Fruit fly (Drosophila melanogaster) whole organism, prepupa: ENCODE data around the gene RpL36A.

ENCODE experiments used
- Blimp-1 ChIP-seq: fragments of 200-800 bp; sonication (Bioruptor generic); optimal IDR thresholded peaks from 3 replicates; lab custom pipeline; 2017; ENCODE audit warnings: missing biosample characterization, missing genetic modification characterization, mild to moderate bottlenecking, moderate library complexity, missing genetic modification reagents
- CG10669 ChIP-seq: fragments of 200-800 bp; sonication (Bioruptor generic); optimal IDR thresholded peaks from 3 replicates; lab custom pipeline; 2018; ENCODE audit warnings: missing biosample characterization, mild to moderate bottlenecking, missing genetic modification characterization, moderate library complexity
- CG11294 ChIP-seq: fragments of 200-800 bp; sonication (Bioruptor generic); IDR thresholded peaks from 2 replicates; pipeline ENCODE4 v1.3.6; 2022; ENCODE audit warnings: missing biosample characterization, missing genetic modification characterization
- CG11762 ChIP-seq: fragments of 200-800 bp; sonication (Bioruptor generic); optimal IDR thresholded peaks from 3 replicates; lab custom pipeline; 2016; ENCODE audit warnings: missing biosample characterization, missing genetic modification characterization; ENCODE audit not compliant: insufficient read depth
- CG15336 ChIP-seq: fragments of 200-800 bp; sonication (Bioruptor generic); IDR thresholded peaks from 2 replicates; pipeline ENCODE4 v1.3.6; 2022; ENCODE audit warnings: missing biosample characterization, missing genetic modification characterization
- CG3032 ChIP-seq: fragments of 200-800 bp; optimal IDR thresholded peaks from 2 replicates; lab custom pipeline; 2019; ENCODE audit warnings: missing biosample characterization, mild to moderate bottlenecking, missing genetic modification characterization, moderate library complexity
- CG31627 ChIP-seq: fragments of 200-800 bp; sonication (Bioruptor generic); optimal IDR thresholded peaks from 3 replicates; lab custom pipeline; 2016; ENCODE audit warnings: missing biosample characterization, missing genetic modification characterization
- CG32006 ChIP-seq: fragments of 200-800 bp; sonication (Bioruptor generic); optimal IDR thresholded peaks from 3 replicates; lab custom pipeline; 2017; ENCODE audit warnings: missing biosample characterization, mild to moderate bottlenecking, missing genetic modification characterization
- CG34406 ChIP-seq: fragments of 200-800 bp; sonication (Bioruptor generic); optimal IDR thresholded peaks from 3 replicates; lab custom pipeline; 2016; ENCODE audit warnings: missing biosample characterization, missing genetic modification characterization
- CG3919 ChIP-seq: fragments of 200-800 bp; sonication (Bioruptor generic); optimal IDR thresholded peaks from 3 replicates; lab custom pipeline; 2016; ENCODE audit warnings: missing biosample characterization, missing genetic modification characterization
- CG4318 ChIP-seq: fragments of 200-800 bp; sonication (Bioruptor generic); optimal IDR thresholded peaks from 3 replicates; lab custom pipeline; 2017; ENCODE audit warnings: missing biosample characterization, mild to moderate bottlenecking, missing genetic modification characterization
- CG6163 ChIP-seq: fragments of 200-800 bp; sonication (Bioruptor generic); IDR thresholded peaks from 3 replicates; pipeline ENCODE4 v1.3.6; 2022; ENCODE audit warnings: missing biosample characterization, missing genetic modification characterization
- CG6276 ChIP-seq: fragments of 200-800 bp; sonication (Bioruptor generic); optimal IDR thresholded peaks from 2 replicates; lab custom pipeline; 2017; ENCODE audit warnings: missing biosample characterization, mild to moderate bottlenecking, missing genetic modification characterization
- CG6792 ChIP-seq: fragments of 200-800 bp; sonication (Bioruptor generic); optimal IDR thresholded peaks from 3 replicates; lab custom pipeline; 2016; ENCODE audit warnings: missing biosample characterization, missing genetic modification characterization
- CG6808 ChIP-seq: fragments of 200-800 bp; sonication (Bioruptor generic); optimal IDR thresholded peaks from 3 replicates; lab custom pipeline; 2017; ENCODE audit warnings: missing biosample characterization, missing genetic modification characterization, mild to moderate bottlenecking, moderate library complexity, missing genetic modification reagents
- CG6854 ChIP-seq: fragments of 200-800 bp; sonication (Bioruptor generic); optimal IDR thresholded peaks from 2 replicates; lab custom pipeline; 2017; ENCODE audit warnings: missing biosample characterization, mild to moderate bottlenecking, missing genetic modification characterization
- CG7368 ChIP-seq: fragments of 200-800 bp; sonication (Bioruptor generic); optimal IDR thresholded peaks from 3 replicates; lab custom pipeline; 2016; ENCODE audit warnings: missing biosample characterization, missing genetic modification characterization
- CG8119 ChIP-seq: fragments of 200-800 bp; sonication (Bioruptor generic); IDR thresholded peaks from 3 replicates; pipeline ENCODE4 v1.3.6; 2022; ENCODE audit warnings: missing biosample characterization, missing genetic modification characterization
- CG8319 ChIP-seq: fragments of 200-800 bp; sonication (Bioruptor generic); optimal IDR thresholded peaks from 3 replicates; lab custom pipeline; 2016; ENCODE audit warnings: missing biosample characterization, missing genetic modification characterization
- CG9139 ChIP-seq: fragments of 200-800 bp; sonication (Bioruptor generic); optimal IDR thresholded peaks from 3 replicates; lab custom pipeline; 2017; ENCODE audit warnings: missing biosample characterization, mild to moderate bottlenecking, missing genetic modification characterization
- Eip78C ChIP-seq: fragments of 200-800 bp; sonication (Bioruptor generic); peaks from one replicate; lab custom pipeline; 2016; ENCODE audit warnings: missing biosample characterization, missing genetic modification characterization
- Eip93F ChIP-seq: fragments of 200-800 bp; sonication (Bioruptor generic); optimal IDR thresholded peaks from 2 replicates; lab custom pipeline; 2016; ENCODE audit warnings: missing biosample characterization, mild to moderate bottlenecking, missing genetic modification characterization
- Ets21C ChIP-seq: fragments of 200-800 bp; sonication (Bioruptor generic); optimal IDR thresholded peaks from 3 replicates; lab custom pipeline; 2016; ENCODE audit warnings: missing biosample characterization, missing genetic modification characterization
- Ets96B ChIP-seq: fragments of 200-800 bp; optimal IDR thresholded peaks from 2 replicates; lab custom pipeline; 2019; ENCODE audit warnings: missing biosample characterization, mild to moderate bottlenecking, missing genetic modification characterization, moderate library complexity
- Hr38 ChIP-seq: sonication (Bioruptor generic); optimal IDR thresholded peaks from 2 replicates; lab custom pipeline; 2016; ENCODE audit warnings: missing biosample characterization, missing genetic modification characterization
- Hr39 ChIP-seq: fragments of 200-800 bp; sonication (Bioruptor generic); optimal IDR thresholded peaks from 2 replicates; lab custom pipeline; 2016; ENCODE audit warnings: missing biosample characterization, missing genetic modification characterization
- Hr4 ChIP-seq: fragments of 200-800 bp; sonication (Bioruptor generic); optimal IDR thresholded peaks from 3 replicates; lab custom pipeline; 2016; ENCODE audit warnings: missing biosample characterization, missing genetic modification characterization
- Lpt ChIP-seq: fragments of 200-800 bp; sonication (Bioruptor generic); optimal IDR thresholded peaks from 3 replicates; lab custom pipeline; 2016; ENCODE audit warnings: missing biosample characterization, missing genetic modification characterization
- OdsH ChIP-seq: fragments of 200-800 bp; sonication (Bioruptor generic); optimal IDR thresholded peaks from 3 replicates; lab custom pipeline; 2016; ENCODE audit warnings: missing biosample characterization, missing genetic modification characterization
- Sox102F ChIP-seq: fragments of 200-800 bp; sonication (Bioruptor generic); optimal IDR thresholded peaks from 2 replicates; lab custom pipeline; 2016; ENCODE audit warnings: missing biosample characterization, mild to moderate bottlenecking, missing genetic modification characterization
- Sox15 ChIP-seq: fragments of 200-800 bp; sonication (Bioruptor generic); optimal IDR thresholded peaks from 3 replicates; lab custom pipeline; 2016; ENCODE audit warnings: missing biosample characterization, missing genetic modification characterization
- achi ChIP-seq: fragments of 200-800 bp; sonication (Bioruptor generic); optimal IDR thresholded peaks from 3 replicates; lab custom pipeline; 2016; ENCODE audit warnings: missing biosample characterization, missing genetic modification characterization
- cyc ChIP-seq: fragments of 200-800 bp; sonication (Bioruptor generic); optimal IDR thresholded peaks from 3 replicates; lab custom pipeline; 2016; ENCODE audit warnings: missing biosample characterization, missing genetic modification characterization
- dac ChIP-seq: fragments of 200-800 bp; sonication (Bioruptor generic); optimal IDR thresholded peaks from 2 replicates; lab custom pipeline; 2017; ENCODE audit warnings: missing biosample characterization, mild to moderate bottlenecking, missing genetic modification characterization
- dsx ChIP-seq: fragments of 200-800 bp; optimal IDR thresholded peaks from 3 replicates; lab custom pipeline; 2019; ENCODE audit warnings: missing biosample characterization, mild to moderate bottlenecking, missing genetic modification characterization, moderate library complexity; ENCODE audit not compliant: poor library complexity, severe bottlenecking
- esn ChIP-seq: fragments of 200-800 bp; sonication (Bioruptor generic); optimal IDR thresholded peaks from 2 replicates; lab custom pipeline; 2016; ENCODE audit warnings: missing biosample characterization, mild to moderate bottlenecking, missing genetic modification characterization, moderate library complexity
- fd59A ChIP-seq: fragments of 200-800 bp; sonication (Bioruptor generic); optimal IDR thresholded peaks from 2 replicates; lab custom pipeline; 2017; ENCODE audit warnings: missing biosample characterization, mild to moderate bottlenecking, missing genetic modification characterization, missing genetic modification reagents
- fd85E ChIP-seq: fragments of 200-800 bp; sonication (Bioruptor generic); optimal IDR thresholded peaks from 3 replicates; lab custom pipeline; 2016; ENCODE audit warnings: missing biosample characterization, missing genetic modification characterization
- lz ChIP-seq: fragments of 200-800 bp; sonication (Bioruptor generic); optimal IDR thresholded peaks from 3 replicates; lab custom pipeline; 2016; ENCODE audit warnings: missing biosample characterization, missing genetic modification characterization
- net ChIP-seq: fragments of 200-800 bp; sonication (Bioruptor generic); optimal IDR thresholded peaks from 3 replicates; lab custom pipeline; 2016; ENCODE audit warnings: missing biosample characterization, missing genetic modification characterization
- salr ChIP-seq, 2 experiments: fragments of 200-800 bp; sonication (Bioruptor generic); optimal IDR thresholded peaks; 3 replicates each; lab custom pipeline; 2016 to 2018; ENCODE audit warnings: missing biosample characterization in 2 of 2, missing genetic modification characterization in 2 of 2, mild to moderate bottlenecking in 1 of 2
- svp ChIP-seq: fragments of 200-800 bp; sonication (Bioruptor generic); peaks from one replicate; lab custom pipeline; 2016; ENCODE audit warnings: missing biosample characterization, missing genetic modification characterization
- topi ChIP-seq: fragments of 200-800 bp; sonication (Bioruptor generic); optimal IDR thresholded peaks from 3 replicates; lab custom pipeline; 2016; ENCODE audit warnings: missing biosample characterization, missing genetic modification characterization

The RpL36A gene

dm6 chr2L:8006038-8006437 lies 36.7 kb downstream of the RpL36A start (continued):
- TF ChIP-seq Eip78C (GFP tag; lab: Kevin White, UChicago) (peak; percentile 95), Lpt (GFP tag; lab: Kevin White, UChicago) (peak; percentile 34), CG6792 (GFP tag; lab: Kevin White, UChicago) (peak; percentile 15), OdsH (GFP tag; lab: Kevin White, UChicago) (peak; percentile 64), CG7368 (GFP tag; lab: Kevin White, UChicago) (peak; percentile 60), CG9139 (GFP tag; lab: Kevin White, UChicago) (peak; percentile 35), Hr4 (GFP tag; lab: Kevin White, UChicago) (peak; percentile 45), Sox102F (GFP tag; lab: Kevin White, UChicago) (peak; percentile 2)
- TF ChIP-seq, all 60 proteins: peak for 51

dm6 chr2L:8004072-8004471 lies 38.6 kb downstream of the RpL36A start, which contains the start of gene Wwox:
Gene Wwox (minus strand): TSS chr2L:8004286.
- no peak for TF ChIP-seq topi (GFP tag; lab: Kevin White, UChicago)
- TF ChIP-seq Eip78C (GFP tag; lab: Kevin White, UChicago), result peak; percentile 43
- no peak for TF ChIP-seq salr (GFP tag; optimal IDR thresholded peaks at IDR 0.05; lab: Kevin White, UChicago)
- peak; percentile 64 for TF ChIP-seq svp (GFP tag; lab: Kevin White, UChicago)
- no peak for TF ChIP-seq Blimp-1
- TF ChIP-seq Ets96B (tag; lab: Kevin White, UChicago), result no peak
- TF ChIP-seq CG10669 (GFP tag; lab: Kevin White, UChicago), result no peak
- peak; percentile 51 for TF ChIP-seq dsx (GFP tag; lab: Kevin White, UChicago)
- no peak for TF ChIP-seq CG34406 (GFP tag; lab: Kevin White, UChicago)
- TF ChIP-seq, all 60 proteins: peak for 3

- TF ChIP-seq Eip78C (GFP tag; lab: Kevin White, UChicago) (peak; percentile 98), CG10669 (GFP tag; lab: Kevin White, UChicago) (peak; percentile 85), Sox15 (peak; percentile 65), dsx (GFP tag; lab: Kevin White, UChicago) (peak; percentile 83), CG8119 (peak; percentile 97), cyc (peak; percentile 73), achi (GFP tag; lab: Kevin White, UChicago) (peak; percentile 91), CG32006 (peak; percentile 96), salr (GFP tag; optimal IDR thresholded peaks at IDR 0.05; lab: Kevin White, UChicago) (peak; percentile 65 to 96), CG6808 (GFP tag; lab: Kevin White, UChicago) (peak; percentile 81), Hr4 (GFP tag; lab: Kevin White, UChicago) (peak; percentile 92), CG6163 (peak; percentile 81), CG6854 (GFP tag; lab: Kevin White, UChicago) (peak; percentile 50), fd85E (GFP tag; lab: Kevin White, UChicago) (peak; percentile 48), CG15336 (GFP tag; lab: Robert Waterston, UW) (peak; percentile 96), CG34406 (GFP tag; lab: Kevin White, UChicago) (peak; percentile 82), CG31627 (GFP tag; lab: Kevin White, UChicago) (peak; percentile 78), CG9139 (GFP tag; lab: Kevin White, UChicago) (peak; percentile 62), fd59A (GFP tag; lab: Kevin White, UChicago) (peak; percentile 79), dac (GFP tag; lab: Kevin White, UChicago) (peak; percentile 86), Hr38 (GFP tag; lab: Kevin White, UChicago) (no peak), topi (GFP tag; lab: Kevin White, UChicago) (peak; percentile 83), CG11762 (GFP tag; lab: Kevin White, UChicago) (peak; percentile 87), net (GFP tag; lab: Kevin White, UChicago) (peak; percentile 92), CG8319 (GFP tag; lab: Kevin White, UChicago) (peak; percentile 73), Ets21C (GFP tag; lab: Kevin White, UChicago) (peak; percentile 75), Eip93F (no peak), CG11294 (GFP tag; lab: Robert Waterston, UW) (peak; percentile 85), CG3919 (GFP tag; lab: Kevin White, UChicago) (peak; percentile 88), CG6276 (GFP tag; lab: Kevin White, UChicago) (peak; percentile 93), CG3032 (peak; percentile 87), esn (GFP tag; lab: Kevin White, UChicago) (peak; percentile 91), Hr39 (peak; percentile 79), lz (GFP tag; lab: Kevin White, UChicago) (peak; percentile 81), svp (GFP tag; lab: Kevin White, UChicago) (peak; percentile 97), Sox102F (GFP tag; lab: Kevin White, UChicago) (peak; percentile 81), CG4318 (GFP tag; lab: Kevin White, UChicago) (peak; percentile 92)
These were observed 40.7 kb downstream of the RpL36A start for dm6 chr2L:8001694-8002627.
